Fruit fly (Drosophila melanogaster) whole organism, embryonic: ENCODE data around the gene CG10185.

Experiments
- Aef1 ChIP-seq: fragments of 200-800 bp; sonication (Bioruptor generic); IDR thresholded peaks from 3 replicates; pipeline ENCODE4 v1.3.6; 2022; ENCODE audit warnings: missing biosample characterization, missing genetic modification characterization
- Asciz ChIP-seq: fragments of 200-800 bp; sonication (Bioruptor generic); optimal IDR thresholded peaks from 2 replicates; lab custom pipeline; 2017; ENCODE audit warnings: missing biosample characterization, mild to moderate bottlenecking, missing genetic modification characterization, missing genetic modification reagents
- Atf-2 ChIP-seq: fragments of 200-800 bp; sonication (Bioruptor generic); optimal IDR thresholded peaks from 2 replicates; lab custom pipeline; 2016; ENCODE audit warnings: missing biosample characterization, missing genetic modification characterization
- Atf3 ChIP-seq: fragments of 200-800 bp; sonication (Bioruptor generic); optimal IDR thresholded peaks from 3 replicates; lab custom pipeline; 2016; ENCODE audit warnings: missing biosample characterization, missing genetic modification characterization
- BtbVII ChIP-seq: fragments of 200-800 bp; sonication (Bioruptor generic); optimal IDR thresholded peaks from 3 replicates; lab custom pipeline; 2017; ENCODE audit warnings: missing biosample characterization, mild to moderate bottlenecking, missing genetic modification characterization
- CG11247 ChIP-seq: fragments of 200-800 bp; sonication (Bioruptor generic); IDR thresholded peaks from 2 replicates; pipeline ENCODE4 v1.3.6; 2022; ENCODE audit warnings: missing biosample characterization, missing genetic modification characterization
- CG12071 ChIP-seq: fragments of 200-800 bp; sonication (Bioruptor generic); optimal IDR thresholded peaks from 3 replicates; lab custom pipeline; 2018; ENCODE audit warnings: missing biosample characterization, mild to moderate bottlenecking, missing genetic modification characterization
- CG12219 ChIP-seq: fragments of 200-800 bp; sonication (Bioruptor generic); optimal IDR thresholded peaks from 3 replicates; lab custom pipeline; 2018; ENCODE audit warnings: missing biosample characterization, mild to moderate bottlenecking, missing genetic modification characterization
- CG12942 ChIP-seq: fragments of 200-800 bp; sonication (Bioruptor generic); optimal IDR thresholded peaks from 3 replicates; lab custom pipeline; 2016; ENCODE audit warnings: missing biosample characterization, missing genetic modification characterization
- CG13775 ChIP-seq: fragments of 200-800 bp; sonication (Bioruptor generic); optimal IDR thresholded peaks from 3 replicates; lab custom pipeline; 2017; ENCODE audit warnings: missing biosample characterization, mild to moderate bottlenecking, missing genetic modification characterization
- CG14965 ChIP-seq: fragments of 200-800 bp; sonication (Bioruptor generic); optimal IDR thresholded peaks from 2 replicates; lab custom pipeline; 2016; ENCODE audit warnings: missing biosample characterization, missing genetic modification characterization, borderline replicate concordance
- CG16815 ChIP-seq: fragments of 200-800 bp; sonication (Bioruptor generic); optimal IDR thresholded peaks from 3 replicates; lab custom pipeline; 2017; ENCODE audit warnings: missing biosample characterization, mild to moderate bottlenecking, missing genetic modification characterization
- CG2116 ChIP-seq: fragments of 200-800 bp; sonication (Bioruptor generic); optimal IDR thresholded peaks from 3 replicates; lab custom pipeline; 2018; ENCODE audit warnings: missing biosample characterization, mild to moderate bottlenecking, missing genetic modification characterization
- CG2712 ChIP-seq: fragments of 200-800 bp; optimal IDR thresholded peaks from 3 replicates; lab custom pipeline; 2019; ENCODE audit warnings: missing biosample characterization, mild to moderate bottlenecking, missing genetic modification characterization, moderate library complexity
- CG31224 ChIP-seq: fragments of 200-800 bp; sonication (Bioruptor generic); IDR thresholded peaks from 2 replicates; pipeline ENCODE4 v1.3.6; 2022; ENCODE audit warnings: missing biosample characterization, missing genetic modification characterization
- CG31388 ChIP-seq: fragments of 200-800 bp; sonication (Bioruptor generic); optimal IDR thresholded peaks from 2 replicates; lab custom pipeline; 2016; ENCODE audit warnings: missing biosample characterization, missing genetic modification characterization
- CG3726 ChIP-seq: fragments of 200-800 bp; sonication (Bioruptor generic); IDR thresholded peaks from 3 replicates; pipeline ENCODE4, ENCODE4 v1.3.6; 2022; ENCODE audit warnings: missing biosample characterization, missing genetic modification characterization
- CG4617 ChIP-seq: fragments of 200-800 bp; sonication (Bioruptor generic); optimal IDR thresholded peaks from 3 replicates; lab custom pipeline; 2016; ENCODE audit warnings: missing biosample characterization, missing genetic modification characterization, borderline replicate concordance
- CG6175 ChIP-seq: fragments of 200-800 bp; sonication (Bioruptor generic); IDR thresholded peaks from 3 replicates; pipeline ENCODE4 v1.3.6; 2022; ENCODE audit warnings: missing biosample characterization, missing genetic modification characterization
- CG7963 ChIP-seq: fragments of 200-800 bp; sonication (Bioruptor generic); IDR thresholded peaks from 3 replicates; pipeline ENCODE4 v1.3.6; 2022; ENCODE audit warnings: missing biosample characterization, missing genetic modification characterization; ENCODE audit not compliant: partially characterized antibody
- CG8290 ChIP-seq, 3 experiments: fragments of 200-800 bp; sonication (Bioruptor generic); optimal IDR thresholded peaks; 2 replicates each; lab custom pipeline; 2016 to 2019; ENCODE audit warnings: missing biosample characterization in 3 of 3, missing genetic modification characterization in 3 of 3, mild to moderate bottlenecking in 2 of 3, moderate library complexity in 1 of 3
- Eip74EF ChIP-seq, 2 experiments: fragments of 200-800 bp in 1 of 2; fragments of >200 bp in 1 of 2; sonication (Bioruptor generic) in 1 of 2; optimal IDR thresholded peaks; 2 replicates each; lab custom pipeline; 2017 to 2019; ENCODE audit warnings: missing biosample characterization in 2 of 2, missing genetic modification characterization in 2 of 2, mild to moderate bottlenecking in 1 of 2, moderate library complexity in 1 of 2
- Fer2 ChIP-seq: fragments of 200-800 bp; sonication (Bioruptor generic); optimal IDR thresholded peaks from 2 replicates; lab custom pipeline; 2018; ENCODE audit warnings: missing biosample characterization, mild to moderate bottlenecking, missing genetic modification characterization, moderate library complexity
- Fer3 ChIP-seq: fragments of 200-800 bp; sonication (Bioruptor generic); optimal IDR thresholded peaks from 2 replicates; lab custom pipeline; 2018; ENCODE audit warnings: missing biosample characterization, mild to moderate bottlenecking, missing genetic modification characterization, moderate library complexity
- Jarid2 ChIP-seq: fragments of 200-800 bp; sonication (Bioruptor generic); optimal IDR thresholded peaks from 3 replicates; lab custom pipeline; 2017; ENCODE audit warnings: mild to moderate bottlenecking, missing biosample characterization, missing genetic modification reagents, missing genetic modification characterization
- Lpt ChIP-seq: fragments of >200 bp; optimal IDR thresholded peaks from 2 replicates; lab custom pipeline; 2018; ENCODE audit warnings: missing biosample characterization, missing genetic modification characterization
- Max ChIP-seq: fragments of 200-800 bp; sonication (Bioruptor generic); optimal IDR thresholded peaks from 2 replicates; lab custom pipeline; 2016; ENCODE audit warnings: missing biosample characterization, mild to moderate bottlenecking, missing genetic modification characterization
- Mes4 ChIP-seq: fragments of 200-800 bp; sonication (Bioruptor generic); optimal IDR thresholded peaks from 2 replicates; lab custom pipeline; 2016; ENCODE audit warnings: missing biosample characterization, missing genetic modification characterization
- Tbp ChIP-seq: fragments of >200 bp; optimal IDR thresholded peaks from 2 replicates; lab custom pipeline; 2018; ENCODE audit warnings: missing biosample characterization, missing genetic modification characterization
- ac ChIP-seq: fragments of 200-800 bp; sonication (Bioruptor generic); optimal IDR thresholded peaks from 3 replicates; lab custom pipeline; 2017; ENCODE audit warnings: missing biosample characterization, mild to moderate bottlenecking, missing genetic modification characterization
- aop ChIP-seq: fragments of 200-800 bp; sonication (Bioruptor generic); IDR thresholded peaks from 2 replicates; pipeline ENCODE4 v1.3.6; 2022; ENCODE audit warnings: missing biosample characterization, missing genetic modification characterization
- bab2 ChIP-seq: fragments of 200-800 bp; sonication (Bioruptor generic); optimal IDR thresholded peaks from 2 replicates; lab custom pipeline; 2016; ENCODE audit warnings: missing biosample characterization, missing genetic modification characterization
- cas ChIP-seq: fragments of 200-800 bp; sonication (Bioruptor generic); IDR thresholded peaks from 2 replicates; pipeline ENCODE4 v1.3.6; 2022; ENCODE audit warnings: missing biosample characterization, missing genetic modification characterization
- cato ChIP-seq: fragments of 200-800 bp; sonication (Bioruptor generic); optimal IDR thresholded peaks from 2 replicates; lab custom pipeline; 2016; ENCODE audit warnings: missing biosample characterization, missing genetic modification characterization, borderline replicate concordance
- crol ChIP-seq: fragments of 200-800 bp; sonication (Bioruptor generic); IDR thresholded peaks from 2 replicates; pipeline ENCODE4 v1.3.6; 2022; ENCODE audit warnings: missing biosample characterization, missing genetic modification characterization
- disco-r ChIP-seq: fragments of 200-800 bp; sonication (Bioruptor generic); optimal IDR thresholded peaks from 2 replicates; lab custom pipeline; 2016; ENCODE audit warnings: missing biosample characterization, missing genetic modification characterization
- dmrt99B ChIP-seq: fragments of 200-800 bp; sonication (Bioruptor generic); optimal IDR thresholded peaks from 2 replicates; lab custom pipeline; 2018; ENCODE audit warnings: missing biosample characterization, mild to moderate bottlenecking, missing genetic modification characterization, moderate library complexity
- dysf ChIP-seq: fragments of 200-800 bp; sonication (Bioruptor generic); IDR thresholded peaks from 3 replicates; pipeline ENCODE4 v1.3.6; 2022; ENCODE audit warnings: missing biosample characterization, missing genetic modification characterization
- exex ChIP-seq: fragments of 200-800 bp; sonication (Bioruptor generic); optimal IDR thresholded peaks from 4 replicates; lab custom pipeline; 2018; ENCODE audit warnings: missing biosample characterization, mild to moderate bottlenecking, missing genetic modification characterization, moderate library complexity
- fu2 ChIP-seq: fragments of 200-800 bp; sonication (Bioruptor generic); optimal IDR thresholded peaks from 2 replicates; lab custom pipeline; 2016; ENCODE audit warnings: missing biosample characterization, missing genetic modification characterization
- hth ChIP-seq: fragments of >200 bp; optimal IDR thresholded peaks from 2 replicates; lab custom pipeline; 2017; ENCODE audit warnings: inconsistent platforms
- jigr1 ChIP-seq: fragments of 200-800 bp; sonication (Bioruptor generic); IDR thresholded peaks from 3 replicates; pipeline ENCODE4 v1.3.6; 2022; ENCODE audit warnings: missing biosample characterization, missing genetic modification characterization
- kah ChIP-seq: fragments of 200-800 bp; sonication (Bioruptor generic); optimal IDR thresholded peaks from 2 replicates; lab custom pipeline; 2018; ENCODE audit warnings: missing biosample characterization, mild to moderate bottlenecking, missing genetic modification characterization
- oc ChIP-seq: fragments of 200-800 bp; sonication (Bioruptor generic); optimal IDR thresholded peaks from 2 replicates; lab custom pipeline; 2018; ENCODE audit warnings: missing biosample characterization, mild to moderate bottlenecking, missing genetic modification characterization, moderate library complexity
- rib ChIP-seq: fragments of 200-800 bp; sonication (Bioruptor generic); IDR thresholded peaks from 2 replicates; pipeline ENCODE4 v1.3.6; 2022; ENCODE audit warnings: missing biosample characterization, missing genetic modification characterization
- sc ChIP-seq, 3 experiments: fragments of >200 bp in 2 of 3; fragments of 200-800 bp in 1 of 3; sonication (Bioruptor generic) in 1 of 3; optimal IDR thresholded peaks; 2 replicates in 2 of 3; 3 replicates in 1 of 3; lab custom pipeline; 2017; ENCODE audit warnings: mild to moderate bottlenecking in 1 of 3, missing biosample characterization in 1 of 3, missing genetic modification characterization in 1 of 3, missing genetic modification reagents in 1 of 3
- scrt ChIP-seq: fragments of 200-800 bp; sonication (Bioruptor generic); optimal IDR thresholded peaks from 2 replicates; lab custom pipeline; 2018; ENCODE audit warnings: missing biosample characterization, mild to moderate bottlenecking, missing genetic modification characterization, moderate library complexity
- shn ChIP-seq: fragments of 200-800 bp; sonication (Bioruptor generic); optimal IDR thresholded peaks from 3 replicates; lab custom pipeline; 2016; ENCODE audit warnings: missing biosample characterization, missing genetic modification characterization
- sisA ChIP-seq: fragments of 200-800 bp; sonication (Bioruptor generic); IDR thresholded peaks from 2 replicates; pipeline ENCODE4 v1.3.6; 2022; ENCODE audit warnings: missing biosample characterization, missing genetic modification characterization
- sug ChIP-seq: fragments of 200-800 bp; optimal IDR thresholded peaks from 2 replicates; lab custom pipeline; 2019; ENCODE audit warnings: missing biosample characterization, mild to moderate bottlenecking, missing genetic modification characterization, moderate library complexity

Gene CG10185

dm6 chr3R:16049369-16049768 is 18.0 kb downstream of the CG10185 start, which contains the start of the genes IKKbeta and CG5013 (continued):
- TF ChIP-seq CG16815 (GFP tag; lab: Kevin White, UChicago) (no peak), CG8290 (GFP tag; optimal IDR thresholded peaks at IDR 0.05; lab: Kevin White, UChicago) (no peak), CG8290 (tag; optimal IDR thresholded peaks at IDR 0.05; lab: Kevin White, UChicago) (peak in 1 of 2 experiments; percentile 55), CG3726 (GFP tag; lab: Robert Waterston, UW) (no peak), CG7963 (GFP tag; lab: Robert Waterston, UW) (peak; percentile 73), cato (GFP tag; lab: Kevin White, UChicago) (no peak), hth (lab: Kevin White, UChicago) (no peak), CG14965 (GFP tag; lab: Kevin White, UChicago) (no peak), CG31388 (GFP tag; lab: Kevin White, UChicago) (no peak), scrt (GFP tag; lab: Kevin White, UChicago) (peak; percentile 73), bab2 (GFP tag; lab: Kevin White, UChicago) (peak; percentile 37), jigr1 (GFP tag; lab: Robert Waterston, UW) (no peak), cas (GFP tag; lab: Robert Waterston, UW) (no peak), CG2712 (tag; lab: Kevin White, UChicago) (peak; percentile 50), Jarid2 (GFP tag; lab: Kevin White, UChicago) (no peak), fu2 (GFP tag; lab: Kevin White, UChicago) (peak; percentile 43), rib (GFP tag; lab: Robert Waterston, UW) (peak; percentile 46; the same call in 1 of the 2 replicates), ac (GFP tag; lab: Kevin White, UChicago) (no peak), kah (peak; percentile 83), CG4617 (GFP tag; lab: Kevin White, UChicago) (peak; percentile 85), Aef1 (GFP tag; lab: Robert Waterston, UW) (peak; percentile 36; the same call in 2 of the 3 replicates), aop (GFP tag; lab: Robert Waterston, UW) (no peak), Atf-2 (GFP tag; lab: Kevin White, UChicago) (peak; percentile 12), Lpt (GFP tag; lab: Kevin White, UChicago) (no peak), exex (tag; lab: Kevin White, UChicago) (no peak), BtbVII (GFP tag; lab: Kevin White, UChicago) (no peak), Tbp (no peak), CG6175 (GFP tag; lab: Robert Waterston, UW) (no peak), disco-r (GFP tag; lab: Kevin White, UChicago) (peak; percentile 46), sc (optimal IDR thresholded peaks at IDR 0.05; lab: Kevin White, UChicago) (no peak), sc (GFP tag; optimal IDR thresholded peaks at IDR 0.05; lab: Kevin White, UChicago) (no peak), dmrt99B (no peak), Fer3 (tag; lab: Kevin White, UChicago) (no peak), CG12942 (GFP tag; lab: Kevin White, UChicago) (peak; percentile 53), CG2116 (peak; percentile 85), shn (GFP tag; lab: Kevin White, UChicago) (peak; percentile 76), oc (tag; lab: Kevin White, UChicago) (no peak), CG12219 (GFP tag; lab: Kevin White, UChicago) (no peak), Atf3 (GFP tag; lab: Kevin White, UChicago) (no peak), Mes4 (GFP tag; lab: Kevin White, UChicago) (peak; percentile 34), sug (tag; lab: Kevin White, UChicago) (no peak), sisA (GFP tag; lab: Robert Waterston, UW) (peak; percentile 40; the same call in 1 of the 2 replicates), CG31224 (GFP tag; lab: Robert Waterston, UW) (no peak), Fer2 (no peak), crol (GFP tag; lab: Robert Waterston, UW) (no peak), Asciz (GFP tag; lab: Kevin White, UChicago) (no peak), CG12071 (GFP tag; lab: Kevin White, UChicago) (no peak), CG11247 (GFP tag; lab: Robert Waterston, UW) (no peak), Eip74EF (GFP tag; optimal IDR thresholded peaks at IDR 0.05; lab: Kevin White, UChicago) (no peak), CG13775 (peak; percentile 32), Max (GFP tag; lab: Kevin White, UChicago) (peak; percentile 57), dysf (GFP tag; lab: Robert Waterston, UW) (no peak)
